Fruit fly (Drosophila melanogaster): ENCODE measurements around the gene GluClalpha.

DNA sequence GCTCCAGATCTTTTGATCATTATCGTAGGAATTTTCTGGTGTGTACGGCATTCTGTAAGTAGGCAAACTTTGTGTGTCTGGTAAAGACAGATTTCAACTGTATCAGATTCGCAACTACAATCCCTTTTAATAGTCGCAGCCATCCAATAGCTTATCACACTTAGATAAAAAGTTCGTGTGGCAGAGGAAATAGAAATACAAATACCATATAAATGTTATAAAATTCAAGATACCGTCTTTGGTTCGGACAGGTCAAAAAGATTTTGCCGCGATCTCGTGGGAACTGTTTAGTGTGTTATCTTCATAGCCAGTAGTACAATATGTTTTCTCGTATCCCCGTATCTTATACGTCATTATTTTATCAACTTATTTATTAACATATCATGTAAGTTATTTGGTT, 46.7 kb downstream of the GluClalpha start, which contains the start of gene Acsx1R:
- TF ChIP-seq CG32264 (GFP tag; optimal IDR thresholded peaks at IDR 0.05): no peak
- TF ChIP-seq h (GFP tag; optimal IDR thresholded peaks at IDR 0.05): no peak
- no peak for TF ChIP-seq psq (GFP tag; optimal IDR thresholded peaks at IDR 0.05)
- TF ChIP-seq Abd-B (GFP tag; optimal IDR thresholded peaks at IDR 0.05): no peak
- no peak for TF ChIP-seq Dif (GFP tag; optimal IDR thresholded peaks at IDR 0.05; ENCODE audit: partially characterized antibody)

All from whole organism, wandering third instar larva.